Worm (Caenorhabditis elegans): ENCODE data around the gene C02G6.3.

ce11 chrV:5876966-5877365 is 3.2 kb upstream of the C02G6.3 start:
- TF ChIP-seq pha-4 (tag; optimal IDR thresholded peaks at IDR 0.05) (no peak), D2030.7 (GFP tag; IDR thresholded peaks at IDR 0.05) (no peak), ztf-25 (GFP tag; IDR thresholded peaks at IDR 0.05) (no peak), madf-8 (GFP tag; conservative IDR thresholded peaks at IDR 0.05) (no peak), dpl-1 (GFP tag; optimal IDR thresholded peaks at IDR 0.05) (no peak), C06A6.2 (GFP tag; conservative IDR thresholded peaks at IDR 0.05) (no peak), nhr-27 (tag; optimal IDR thresholded peaks at IDR 0.05) (no peak), rcor-1 (GFP tag; IDR thresholded peaks at IDR 0.05) (no peak), lin-35 (GFP tag; optimal IDR thresholded peaks at IDR 0.05) (no peak), ZK185.1 (tag; optimal IDR thresholded peaks at IDR 0.05; ENCODE audit: poor library complexity, severe bottlenecking) (no peak)

All from whole organism, young adult.